Fruit fly (Drosophila melanogaster): ENCODE measurements around the gene CG34428.

Gene CG34428

dm6 chr3L:13032085-13032914 is 29.3 kb upstream of the CG34428 start (continued):
- TF ChIP-seq unc-4 (GFP tag; IDR thresholded peaks at IDR 0.05; ENCODE audit: partially characterized antibody) (peak; percentile 35; the same call in 1 of the 2 replicates), ato (GFP tag; IDR thresholded peaks at IDR 0.05; ENCODE audit: partially characterized antibody) (no peak), tll (GFP tag; optimal IDR thresholded peaks at IDR 0.05) (peak in 1 of 2 experiments; percentile 30), sna (GFP tag; IDR thresholded peaks at IDR 0.05; ENCODE audit: partially characterized antibody) (no peak), nmo (GFP tag; optimal IDR thresholded peaks at IDR 0.05) (peak; percentile 30), CG15269 (tag; optimal IDR thresholded peaks at IDR 0.05) (peak; percentile 56), row (GFP tag; IDR thresholded peaks at IDR 0.05) (peak; percentile 54), E2f1 (GFP tag; IDR thresholded peaks at IDR 0.05) (no peak), tin (GFP tag; optimal IDR thresholded peaks at IDR 0.05) (no peak), ci (GFP tag; IDR thresholded peaks at IDR 0.05) (no peak; the same call in 2 of the 3 replicates), bcd (GFP tag; optimal IDR thresholded peaks at IDR 0.05) (peak; percentile 3), CG6791 (GFP tag; IDR thresholded peaks at IDR 0.05; ENCODE audit: partially characterized antibody) (peak; percentile 50; the same call in 1 of the 3 replicates), Abd-B (GFP tag; optimal IDR thresholded peaks at IDR 0.05) (peak; percentile 21), sens (GFP tag) (peak; percentile 85), CG4360 (GFP tag; IDR thresholded peaks at IDR 0.05) (peak; percentile 84), Dfd (GFP tag; optimal IDR thresholded peaks at IDR 0.05) (no peak), CG3065 (GFP tag; optimal IDR thresholded peaks at IDR 0.05) (no peak), CG8290 (GFP tag; optimal IDR thresholded peaks at IDR 0.05) (no peak), CG8290 (tag; optimal IDR thresholded peaks at IDR 0.05) (peak in 1 of 2 experiments; percentile 61), NFAT (GFP tag; IDR thresholded peaks at IDR 0.05) (peak; percentile 31; the same call in 1 of the 2 replicates), CG16813 (GFP tag; IDR thresholded peaks at IDR 0.05; ENCODE audit: partially characterized antibody) (peak; percentile 60; the same call in 2 of the 3 replicates), CG2199 (GFP tag; IDR thresholded peaks at IDR 0.05) (peak; percentile 73; the same call in 1 of the 3 replicates), CG15601 (tag; optimal IDR thresholded peaks at IDR 0.05) (peak; percentile 93), lbe (GFP tag; optimal IDR thresholded peaks at IDR 0.05) (no peak), CG18262 (tag; optimal IDR thresholded peaks at IDR 0.05) (peak; percentile 71), CG9817 (tag; optimal IDR thresholded peaks at IDR 0.05) (no peak), CG13296 (GFP tag; optimal IDR thresholded peaks at IDR 0.05) (no peak), CG10431 (GFP tag; optimal IDR thresholded peaks at IDR 0.05) (peak; percentile 33), lola (GFP tag; optimal IDR thresholded peaks at IDR 0.05) (peak in 1 of 3 experiments; percentile 75), CG33557 (GFP tag; optimal IDR thresholded peaks at IDR 0.05) (peak; percentile 5), pb (GFP tag; optimal IDR thresholded peaks at IDR 0.05) (no peak), emc (GFP tag; optimal IDR thresholded peaks at IDR 0.05) (no peak), CG10321 (GFP tag; IDR thresholded peaks at IDR 0.05) (no peak), CG13894 (tag; optimal IDR thresholded peaks at IDR 0.05) (no peak), CG14860 (GFP tag; IDR thresholded peaks at IDR 0.05; ENCODE audit: partially characterized antibody) (no peak), CG1529 (GFP tag; optimal IDR thresholded peaks at IDR 0.05) (peak; percentile 29), CG2875 (GFP tag; optimal IDR thresholded peaks at IDR 0.05) (peak; percentile 2), Drgx (GFP tag; IDR thresholded peaks at IDR 0.05) (no peak), Eip74EF (GFP tag; optimal IDR thresholded peaks at IDR 0.05) (no peak), crp (GFP tag; optimal IDR thresholded peaks at IDR 0.05) (no peak), CG1024 (GFP tag; IDR thresholded peaks at IDR 0.05) (0 out of 2 replicates have a peak, but pooled peaks have one; percentile 5), sim (GFP tag; IDR thresholded peaks at IDR 0.05) (no peak), amos (GFP tag; IDR thresholded peaks at IDR 0.05; ENCODE audit: partially characterized antibody) (peak; percentile 7; the same call in 1 of the 2 replicates), Opbp (GFP tag; IDR thresholded peaks at IDR 0.05; ENCODE audit: partially characterized antibody) (no peak), Sry-β (GFP tag; optimal IDR thresholded peaks at IDR 0.05) (peak; percentile 20), NC2β (GFP tag; optimal IDR thresholded peaks at IDR 0.05) (peak; percentile 26), kni (GFP tag; optimal IDR thresholded peaks at IDR 0.05) (peak; percentile 93)

All from whole organism, embryonic.